Fruit fly (Drosophila melanogaster) whole organism, embryonic: ENCODE measurements around the gene CG44001.
A peak's percentile ranks its signal among the peaks of the same experiment; 100 is the strongest.

Experiments used
- CG10959 ChIP-seq: fragments of 200-800 bp; sonication (Bioruptor generic); IDR thresholded peaks from 2 replicates; pipeline ENCODE4 v1.3.6; 2022; ENCODE audit warnings: missing biosample characterization, missing genetic modification characterization
- CG11560 ChIP-seq: fragments of 200-800 bp; sonication (Bioruptor generic); IDR thresholded peaks from 3 replicates; pipeline ENCODE4 v1.3.6; 2022; ENCODE audit warnings: missing biosample characterization, missing genetic modification characterization
- CG13624 ChIP-seq: fragments of 200-800 bp; sonication (Bioruptor generic); optimal IDR thresholded peaks from 2 replicates; lab custom pipeline; 2016; ENCODE audit warnings: missing biosample characterization, missing genetic modification characterization
- CG15479 ChIP-seq: fragments of 200-800 bp; sonication (Bioruptor generic); optimal IDR thresholded peaks from 3 replicates; lab custom pipeline; 2019; ENCODE audit warnings: missing biosample characterization, mild to moderate bottlenecking, missing genetic modification characterization, moderate library complexity
- CG17385 ChIP-seq: fragments of 200-800 bp; sonication (Bioruptor generic); optimal IDR thresholded peaks from 3 replicates; lab custom pipeline; 2018; ENCODE audit warnings: missing biosample characterization, mild to moderate bottlenecking, missing genetic modification characterization
- CG17568 ChIP-seq: fragments of 200-800 bp; sonication (Bioruptor generic); optimal IDR thresholded peaks from 2 replicates; lab custom pipeline; 2018; ENCODE audit warnings: missing biosample characterization, mild to moderate bottlenecking, missing genetic modification characterization, moderate library complexity
- CG2712 ChIP-seq: fragments of 200-800 bp; optimal IDR thresholded peaks from 3 replicates; lab custom pipeline; 2019; ENCODE audit warnings: missing biosample characterization, mild to moderate bottlenecking, missing genetic modification characterization, moderate library complexity
- CG32767 ChIP-seq: fragments of 200-800 bp; sonication (Bioruptor generic); IDR thresholded peaks from 2 replicates; pipeline ENCODE4 v1.3.6; 2022; ENCODE audit warnings: missing biosample characterization, missing genetic modification characterization
- CG32772 ChIP-seq: fragments of 200-800 bp; sonication (Bioruptor generic); IDR thresholded peaks from 2 replicates; pipeline ENCODE4 v1.3.6; 2022; ENCODE audit warnings: missing biosample characterization, missing genetic modification characterization
- CG5245 ChIP-seq: fragments of 200-800 bp; sonication (Bioruptor generic); optimal IDR thresholded peaks from 3 replicates; lab custom pipeline; 2016; ENCODE audit warnings: missing biosample characterization, missing genetic modification characterization
- CG6654 ChIP-seq: fragments of 200-800 bp; sonication (Bioruptor generic); optimal IDR thresholded peaks from 2 replicates; lab custom pipeline; 2017; ENCODE audit warnings: missing biosample characterization, mild to moderate bottlenecking, missing genetic modification characterization
- CG6813 ChIP-seq: fragments of 200-800 bp; sonication (Bioruptor generic); optimal IDR thresholded peaks from 2 replicates; lab custom pipeline; 2017; ENCODE audit warnings: missing biosample characterization, missing genetic modification characterization, mild to moderate bottlenecking, moderate library complexity, missing genetic modification reagents
- CG8478 ChIP-seq: fragments of >200 bp; optimal IDR thresholded peaks from 2 replicates; lab custom pipeline; 2018
- CG8944 ChIP-seq: fragments of 200-800 bp; sonication (Bioruptor generic); optimal IDR thresholded peaks from 3 replicates; lab custom pipeline; 2016; ENCODE audit warnings: missing biosample characterization, missing genetic modification characterization
- CG9437 ChIP-seq: fragments of 200-800 bp; sonication (Bioruptor generic); optimal IDR thresholded peaks from 2 replicates; lab custom pipeline; 2018; ENCODE audit warnings: missing biosample characterization, mild to moderate bottlenecking, missing genetic modification characterization
- CoRest ChIP-seq: fragments of 200-800 bp; sonication (Bioruptor generic); optimal IDR thresholded peaks from 3 replicates; lab custom pipeline; 2018; ENCODE audit warnings: missing biosample characterization, mild to moderate bottlenecking, missing genetic modification characterization, moderate library complexity
- Dek ChIP-seq: fragments of 200-800 bp; sonication (Bioruptor generic); optimal IDR thresholded peaks from 3 replicates; lab custom pipeline; 2019; ENCODE audit warnings: missing biosample characterization, mild to moderate bottlenecking, missing genetic modification characterization, moderate library complexity
- Dll ChIP-seq: fragments of 200-800 bp; sonication (Bioruptor generic); IDR thresholded peaks from 4 replicates; pipeline ENCODE4 v1.3.6; 2022; ENCODE audit warnings: missing biosample characterization, missing genetic modification characterization; ENCODE audit not compliant: partially characterized antibody
- Drgx ChIP-seq: fragments of 200-800 bp; sonication (Bioruptor generic); IDR thresholded peaks from 2 replicates; pipeline ENCODE4 v1.3.6; 2022; ENCODE audit warnings: missing biosample characterization, missing genetic modification characterization
- E2f1 ChIP-seq: fragments of 200-800 bp; sonication (Bioruptor generic); IDR thresholded peaks from 2 replicates; pipeline ENCODE4 v1.3.6; 2022; ENCODE audit warnings: missing biosample characterization, missing genetic modification characterization
- Eip74EF ChIP-seq, 2 experiments: fragments of 200-800 bp in 1 of 2; fragments of >200 bp in 1 of 2; sonication (Bioruptor generic) in 1 of 2; optimal IDR thresholded peaks; 2 replicates each; lab custom pipeline; 2017 to 2019; ENCODE audit warnings: missing biosample characterization in 2 of 2, missing genetic modification characterization in 2 of 2, mild to moderate bottlenecking in 1 of 2, moderate library complexity in 1 of 2
- Ets97D ChIP-seq: fragments of 200-800 bp; sonication (Bioruptor generic); optimal IDR thresholded peaks from 3 replicates; lab custom pipeline; 2016; ENCODE audit warnings: missing biosample characterization, missing genetic modification characterization
- H2.0 ChIP-seq: fragments of 200-800 bp; sonication (Bioruptor generic); IDR thresholded peaks from 2 replicates; pipeline ENCODE4 v1.3.6; 2022; ENCODE audit warnings: missing biosample characterization, missing genetic modification characterization
- Hr78 ChIP-seq, 2 experiments: fragments of 200-800 bp in 1 of 2; fragments of >200 bp in 1 of 2; sonication (Bioruptor generic) in 1 of 2; optimal IDR thresholded peaks; 2 replicates each; lab custom pipeline; 2017 to 2019; ENCODE audit warnings: missing biosample characterization in 2 of 2, missing genetic modification characterization in 2 of 2, mild to moderate bottlenecking in 1 of 2, moderate library complexity in 1 of 2
- Lhr ChIP-seq: fragments of 200-800 bp; sonication (Bioruptor generic); optimal IDR thresholded peaks from 3 replicates; lab custom pipeline; 2017; ENCODE audit warnings: mild to moderate bottlenecking, missing biosample characterization, missing genetic modification reagents, missing genetic modification characterization
- Max ChIP-seq: fragments of 200-800 bp; sonication (Bioruptor generic); optimal IDR thresholded peaks from 2 replicates; lab custom pipeline; 2016; ENCODE audit warnings: missing biosample characterization, mild to moderate bottlenecking, missing genetic modification characterization
- NFAT ChIP-seq: fragments of 200-800 bp; sonication (Bioruptor generic); IDR thresholded peaks from 2 replicates; pipeline ENCODE4 v1.3.6; 2022; ENCODE audit warnings: missing biosample characterization, missing genetic modification characterization
- Oli ChIP-seq: fragments of 200-800 bp; sonication (Bioruptor generic); optimal IDR thresholded peaks from 2 replicates; lab custom pipeline; 2018; ENCODE audit warnings: missing biosample characterization, mild to moderate bottlenecking, missing genetic modification characterization, moderate library complexity
- Spps ChIP-seq: fragments of 200-800 bp; sonication (Bioruptor generic); optimal IDR thresholded peaks from 2 replicates; lab custom pipeline; 2018; ENCODE audit warnings: missing biosample characterization, mild to moderate bottlenecking, missing genetic modification characterization
- bbx ChIP-seq: fragments of 200-800 bp; sonication (Bioruptor generic); IDR thresholded peaks from 2 replicates; pipeline ENCODE4 v1.3.6; 2022; ENCODE audit warnings: missing biosample characterization, missing genetic modification characterization; ENCODE audit not compliant: partially characterized antibody
- bigmax ChIP-seq: fragments of 200-800 bp; sonication (Bioruptor generic); optimal IDR thresholded peaks from 2 replicates; lab custom pipeline; 2018; ENCODE audit warnings: missing biosample characterization, mild to moderate bottlenecking, missing genetic modification characterization
- br ChIP-seq: fragments of >200 bp; optimal IDR thresholded peaks from 2 replicates; lab custom pipeline; 2017
- cg ChIP-seq: fragments of 200-800 bp; sonication (Bioruptor generic); optimal IDR thresholded peaks from 3 replicates; lab custom pipeline; 2019; ENCODE audit warnings: missing biosample characterization, mild to moderate bottlenecking, missing genetic modification characterization, moderate library complexity
- da ChIP-seq: fragments of 200-800 bp; sonication (Bioruptor generic); optimal IDR thresholded peaks from 2 replicates; lab custom pipeline; 2016; ENCODE audit warnings: missing biosample characterization, missing genetic modification characterization
- dm ChIP-seq: fragments of 200-800 bp; sonication (Bioruptor generic); optimal IDR thresholded peaks from 3 replicates; lab custom pipeline; 2016; ENCODE audit warnings: missing biosample characterization, missing genetic modification characterization
- ems ChIP-seq: fragments of 200-800 bp; sonication (Bioruptor generic); optimal IDR thresholded peaks from 3 replicates; lab custom pipeline; 2016; ENCODE audit warnings: missing biosample characterization, missing genetic modification characterization
- eve ChIP-seq, 2 experiments: fragments of >200 bp; optimal IDR thresholded peaks; 2 replicates each; lab custom pipeline; 2017; ENCODE audit warnings: missing biosample characterization in 2 of 2, missing genetic modification characterization in 2 of 2
- ewg ChIP-seq: fragments of 200-800 bp; sonication (Bioruptor generic); optimal IDR thresholded peaks from 3 replicates; lab custom pipeline; 2017; ENCODE audit warnings: mild to moderate bottlenecking, missing biosample characterization, missing genetic modification reagents, missing genetic modification characterization
- exex ChIP-seq: fragments of 200-800 bp; sonication (Bioruptor generic); optimal IDR thresholded peaks from 4 replicates; lab custom pipeline; 2018; ENCODE audit warnings: missing biosample characterization, mild to moderate bottlenecking, missing genetic modification characterization, moderate library complexity
- fu2 ChIP-seq: fragments of 200-800 bp; sonication (Bioruptor generic); optimal IDR thresholded peaks from 2 replicates; lab custom pipeline; 2016; ENCODE audit warnings: missing biosample characterization, missing genetic modification characterization
- kni ChIP-seq: fragments of 200-800 bp; sonication (Bioruptor generic); optimal IDR thresholded peaks from 3 replicates; lab custom pipeline; 2017; ENCODE audit warnings: mild to moderate bottlenecking, missing biosample characterization, missing genetic modification reagents, missing genetic modification characterization
- mirr ChIP-seq: fragments of 200-800 bp; sonication (Bioruptor generic); optimal IDR thresholded peaks from 3 replicates; lab custom pipeline; 2018; ENCODE audit warnings: missing biosample characterization, mild to moderate bottlenecking, missing genetic modification characterization
- nerfin-2 ChIP-seq: fragments of 200-800 bp; sonication (Bioruptor generic); IDR thresholded peaks from 2 replicates; pipeline ENCODE4 v1.3.6; 2022; ENCODE audit warnings: missing biosample characterization, missing genetic modification characterization; ENCODE audit not compliant: partially characterized antibody
- odd ChIP-seq: fragments of 200-800 bp; sonication (Bioruptor generic); optimal IDR thresholded peaks from 2 replicates; lab custom pipeline; 2017; ENCODE audit warnings: missing biosample characterization, mild to moderate bottlenecking, missing genetic modification characterization
- pnt ChIP-seq: fragments of 200-800 bp; sonication (Bioruptor generic); optimal IDR thresholded peaks from 3 replicates; lab custom pipeline; 2016; ENCODE audit warnings: missing biosample characterization, missing genetic modification characterization
- sna ChIP-seq: fragments of 200-800 bp; sonication (Bioruptor generic); IDR thresholded peaks from 2 replicates; pipeline ENCODE4 v1.3.6; 2022; ENCODE audit warnings: missing biosample characterization, missing genetic modification characterization; ENCODE audit not compliant: partially characterized antibody
- sqz ChIP-seq: fragments of 200-800 bp; sonication (Bioruptor generic); optimal IDR thresholded peaks from 3 replicates; lab custom pipeline; 2018; ENCODE audit warnings: missing biosample characterization, mild to moderate bottlenecking, missing genetic modification characterization
- sr ChIP-seq: fragments of 200-800 bp; sonication (Bioruptor generic); IDR thresholded peaks from 3 replicates; pipeline ENCODE4 v1.3.6; 2022; ENCODE audit warnings: missing biosample characterization, missing genetic modification characterization
- stwl ChIP-seq: fragments of 200-800 bp; sonication (Bioruptor generic); optimal IDR thresholded peaks from 3 replicates; lab custom pipeline; 2018; ENCODE audit warnings: missing biosample characterization, mild to moderate bottlenecking, missing genetic modification characterization, moderate library complexity
- tap ChIP-seq: fragments of 200-800 bp; optimal IDR thresholded peaks from 3 replicates; lab custom pipeline; 2019; ENCODE audit warnings: missing biosample characterization, mild to moderate bottlenecking, missing genetic modification characterization, moderate library complexity
- wor ChIP-seq: fragments of 200-800 bp; sonication (Bioruptor generic); IDR thresholded peaks from 2 replicates; pipeline ENCODE4 v1.3.6; 2022; ENCODE audit warnings: missing biosample characterization, missing genetic modification characterization

Gene CG44001

DNA sequence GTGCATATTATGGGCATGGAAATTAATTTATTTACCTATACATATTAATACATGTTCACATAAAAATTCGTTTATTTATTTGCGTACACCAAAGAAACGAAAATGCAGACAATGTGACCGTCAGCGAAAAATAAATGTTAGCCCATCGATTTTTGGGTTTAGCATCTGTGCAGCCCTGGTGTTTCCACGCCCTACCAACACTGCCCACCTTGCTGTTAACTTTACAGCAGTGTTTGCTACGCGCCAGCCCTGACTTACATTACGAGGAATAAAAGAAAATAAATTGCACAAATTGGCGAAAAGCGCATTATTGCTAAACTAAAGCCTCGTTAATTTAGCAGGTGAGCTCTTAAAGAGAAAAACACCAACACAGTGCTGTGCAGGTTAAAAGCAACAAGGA is at the start of gene CG44001, which contains the start of the genes CG33995 and CG44000 (continued):
- TF ChIP-seq NFAT (GFP tag; lab: Robert Waterston, UW) (peak; percentile 71), odd (no peak), sqz (GFP tag; lab: Kevin White, UChicago) (peak; percentile 23), CG2712 (tag; lab: Kevin White, UChicago) (peak; percentile 36), da (no peak), CG32767 (GFP tag; lab: Robert Waterston, UW) (no peak), Eip74EF (GFP tag; optimal IDR thresholded peaks at IDR 0.05; lab: Kevin White, UChicago) (no peak), Lhr (GFP tag; lab: Kevin White, UChicago) (peak; percentile 35), tap (tag; lab: Kevin White, UChicago) (peak; percentile 5), E2f1 (GFP tag; lab: Robert Waterston, UW) (no peak), fu2 (GFP tag; lab: Kevin White, UChicago) (peak; percentile 43), CG17568 (GFP tag; lab: Kevin White, UChicago) (no peak), ewg (peak; percentile 30), CG10959 (GFP tag; lab: Robert Waterston, UW) (no peak), bbx (GFP tag; lab: Robert Waterston, UW) (peak; percentile 10), Ets97D (GFP tag; lab: Kevin White, UChicago) (peak; percentile 85), sr (GFP tag; lab: Robert Waterston, UW) (no peak), Dll (GFP tag; lab: Robert Waterston, UW) (no peak), CG8478 (lab: Kevin White, UChicago) (no peak), nerfin-2 (no peak), br (lab: Kevin White, UChicago) (no peak), ems (GFP tag; lab: Kevin White, UChicago) (peak; percentile 36), Oli (tag; lab: Kevin White, UChicago) (no peak), bigmax (GFP tag; lab: Kevin White, UChicago) (no peak), mirr (peak; percentile 51), CoRest (tag; lab: Kevin White, UChicago) (peak; percentile 51), cg (GFP tag; lab: Kevin White, UChicago) (no peak), CG32772 (GFP tag; lab: Robert Waterston, UW) (0 out of 2 replicates have a peak, but pooled peaks have one; percentile 13), pnt (GFP tag; lab: Kevin White, UChicago) (peak; percentile 28), Drgx (GFP tag; lab: Robert Waterston, UW) (0 out of 2 replicates have a peak, but pooled peaks have one; percentile 6), H2.0 (GFP tag; lab: Robert Waterston, UW) (peak; percentile 50), Spps (no peak), CG11560 (tag; lab: Robert Waterston, UW) (no peak), CG8944 (GFP tag; lab: Kevin White, UChicago) (peak; percentile 48), wor (GFP tag; lab: Robert Waterston, UW) (no peak), stwl (peak; percentile 94), exex (tag; lab: Kevin White, UChicago) (no peak), CG6813 (GFP tag; lab: Kevin White, UChicago) (no peak), Max (GFP tag; lab: Kevin White, UChicago) (peak; percentile 50), dm (GFP tag; lab: Kevin White, UChicago) (peak; percentile 40), CG5245 (GFP tag; lab: Kevin White, UChicago) (peak; percentile 45), sna (GFP tag; lab: Robert Waterston, UW) (0 out of 2 replicates have a peak, but pooled peaks have one; percentile 4), Hr78 (GFP tag; optimal IDR thresholded peaks at IDR 0.05; lab: Kevin White, UChicago) (no peak), CG15479 (GFP tag; lab: Kevin White, UChicago) (peak; percentile 91), CG9437 (GFP tag; lab: Kevin White, UChicago) (peak; percentile 24), CG17385 (GFP tag; lab: Kevin White, UChicago) (no peak), eve (GFP tag; optimal IDR thresholded peaks at IDR 0.05; lab: Kevin White, UChicago) (no peak), Dek (peak; percentile 24), CG13624 (GFP tag; lab: Kevin White, UChicago) (peak; percentile 68), kni (GFP tag; lab: Kevin White, UChicago) (no peak), CG6654 (GFP tag; lab: Kevin White, UChicago) (no peak)
